Fruit fly (Drosophila melanogaster) whole organism, embryonic: ENCODE measurements around the gene CG15221.

Source experiments
- Aef1 ChIP-seq: fragments of 200-800 bp; sonication (Bioruptor generic); IDR thresholded peaks from 3 replicates; pipeline ENCODE4 v1.3.6; 2022; ENCODE audit warnings: missing biosample characterization, missing genetic modification characterization
- Atf-2 ChIP-seq: fragments of 200-800 bp; sonication (Bioruptor generic); optimal IDR thresholded peaks from 2 replicates; lab custom pipeline; 2016; ENCODE audit warnings: missing biosample characterization, missing genetic modification characterization
- Bteb2 ChIP-seq: fragments of 200-800 bp; sonication (Bioruptor generic); optimal IDR thresholded peaks from 2 replicates; lab custom pipeline; 2016; ENCODE audit warnings: missing biosample characterization, missing genetic modification characterization
- CG10147 ChIP-seq: fragments of 200-800 bp; sonication (Bioruptor generic); optimal IDR thresholded peaks from 2 replicates; lab custom pipeline; 2019; ENCODE audit warnings: missing biosample characterization, mild to moderate bottlenecking, missing genetic modification characterization, moderate library complexity
- CG10366 ChIP-seq: fragments of 200-800 bp; sonication (Bioruptor generic); IDR thresholded peaks from 2 replicates; pipeline ENCODE4 v1.3.6; 2022; ENCODE audit warnings: missing biosample characterization, missing genetic modification characterization
- CG10654 ChIP-seq: fragments of 200-800 bp; sonication (Bioruptor generic); optimal IDR thresholded peaks from 2 replicates; lab custom pipeline; 2016; ENCODE audit warnings: missing biosample characterization, missing genetic modification characterization
- CG11085 ChIP-seq: fragments of 200-800 bp; sonication (Bioruptor generic); IDR thresholded peaks from 2 replicates; pipeline ENCODE4 v1.3.6; 2022; ENCODE audit warnings: missing biosample characterization, missing genetic modification characterization
- CG12071 ChIP-seq: fragments of 200-800 bp; sonication (Bioruptor generic); optimal IDR thresholded peaks from 3 replicates; lab custom pipeline; 2018; ENCODE audit warnings: missing biosample characterization, mild to moderate bottlenecking, missing genetic modification characterization
- CG13424 ChIP-seq: fragments of 200-800 bp; sonication (Bioruptor generic); optimal IDR thresholded peaks from 2 replicates; lab custom pipeline; 2019; ENCODE audit warnings: missing biosample characterization, mild to moderate bottlenecking, missing genetic modification characterization, moderate library complexity
- CG14014 ChIP-seq: fragments of 200-800 bp; sonication (Bioruptor generic); IDR thresholded peaks from 2 replicates; pipeline ENCODE4 v1.3.6; 2022; ENCODE audit warnings: missing biosample characterization, missing genetic modification characterization
- CG14667 ChIP-seq: fragments of 200-800 bp; sonication (Bioruptor generic); IDR thresholded peaks from 2 replicates; pipeline ENCODE4 v1.3.6; 2022; ENCODE audit warnings: missing biosample characterization, missing genetic modification characterization
- CG15601 ChIP-seq: fragments of 200-800 bp; sonication (Bioruptor generic); optimal IDR thresholded peaks from 3 replicates; lab custom pipeline; 2019; ENCODE audit warnings: missing biosample characterization, mild to moderate bottlenecking, missing genetic modification characterization, moderate library complexity
- CG15696 ChIP-seq: fragments of 200-800 bp; sonication (Bioruptor generic); optimal IDR thresholded peaks from 2 replicates; lab custom pipeline; 2019; ENCODE audit warnings: missing biosample characterization, mild to moderate bottlenecking, missing genetic modification characterization, moderate library complexity
- CG1603 ChIP-seq: fragments of 200-800 bp; sonication (Bioruptor generic); optimal IDR thresholded peaks from 2 replicates; lab custom pipeline; 2019; ENCODE audit warnings: missing biosample characterization, mild to moderate bottlenecking, missing genetic modification characterization, moderate library complexity
- CG17359 ChIP-seq: fragments of 200-800 bp; sonication (Bioruptor generic); optimal IDR thresholded peaks from 3 replicates; lab custom pipeline; 2018; ENCODE audit warnings: missing biosample characterization, mild to moderate bottlenecking, missing genetic modification characterization, moderate library complexity
- CG17612 ChIP-seq: fragments of 200-800 bp; sonication (Bioruptor generic); IDR thresholded peaks from 2 replicates; pipeline ENCODE4 v1.3.6; 2022; ENCODE audit warnings: missing biosample characterization, missing genetic modification characterization
- CG17829 ChIP-seq: fragments of 200-800 bp; optimal IDR thresholded peaks from 2 replicates; lab custom pipeline; 2019; ENCODE audit warnings: missing biosample characterization, mild to moderate bottlenecking, missing genetic modification characterization, moderate library complexity
- CG3838 ChIP-seq: fragments of 200-800 bp; sonication (Bioruptor generic); optimal IDR thresholded peaks from 3 replicates; lab custom pipeline; 2016; ENCODE audit warnings: missing biosample characterization, missing genetic modification characterization
- CG3995 ChIP-seq: fragments of 200-800 bp; sonication (Bioruptor generic); optimal IDR thresholded peaks from 3 replicates; lab custom pipeline; 2016; ENCODE audit warnings: missing biosample characterization, missing genetic modification characterization
- CG8765 ChIP-seq: fragments of 200-800 bp; sonication (Bioruptor generic); IDR thresholded peaks from 2 replicates; pipeline ENCODE4 v1.3.6; 2022; ENCODE audit warnings: missing biosample characterization, missing genetic modification characterization
- CrebB ChIP-seq: fragments of 200-800 bp; sonication (Bioruptor generic); optimal IDR thresholded peaks from 3 replicates; lab custom pipeline; 2018; ENCODE audit warnings: missing biosample characterization, mild to moderate bottlenecking, missing genetic modification characterization
- D19B ChIP-seq: fragments of 200-800 bp; sonication (Bioruptor generic); optimal IDR thresholded peaks from 2 replicates; lab custom pipeline; 2017; ENCODE audit warnings: missing biosample characterization, mild to moderate bottlenecking, missing genetic modification characterization
- Dp ChIP-seq: fragments of 200-800 bp; sonication (Bioruptor generic); optimal IDR thresholded peaks from 2 replicates; lab custom pipeline; 2018; ENCODE audit warnings: missing biosample characterization, mild to moderate bottlenecking, missing genetic modification characterization, moderate library complexity
- Drgx ChIP-seq: fragments of 200-800 bp; sonication (Bioruptor generic); IDR thresholded peaks from 2 replicates; pipeline ENCODE4 v1.3.6; 2022; ENCODE audit warnings: missing biosample characterization, missing genetic modification characterization
- E2f1 ChIP-seq: fragments of 200-800 bp; sonication (Bioruptor generic); IDR thresholded peaks from 2 replicates; pipeline ENCODE4 v1.3.6; 2022; ENCODE audit warnings: missing biosample characterization, missing genetic modification characterization
- ERR ChIP-seq: fragments of 200-800 bp; sonication (Bioruptor generic); optimal IDR thresholded peaks from 2 replicates; lab custom pipeline; 2016; ENCODE audit warnings: missing biosample characterization, missing genetic modification characterization
- Fer2 ChIP-seq: fragments of 200-800 bp; sonication (Bioruptor generic); optimal IDR thresholded peaks from 2 replicates; lab custom pipeline; 2018; ENCODE audit warnings: missing biosample characterization, mild to moderate bottlenecking, missing genetic modification characterization, moderate library complexity
- Gug ChIP-seq: fragments of 200-800 bp; sonication (Bioruptor generic); IDR thresholded peaks from 4 replicates; pipeline ENCODE4 v1.3.6; 2022; ENCODE audit warnings: missing biosample characterization, missing genetic modification characterization
- HLHmδ ChIP-seq: fragments of 200-800 bp; sonication (Bioruptor generic); optimal IDR thresholded peaks from 2 replicates; lab custom pipeline; 2018; ENCODE audit warnings: missing biosample characterization, mild to moderate bottlenecking, missing genetic modification characterization, moderate library complexity
- Hmx ChIP-seq: fragments of 200-800 bp; sonication (Bioruptor generic); optimal IDR thresholded peaks from 2 replicates; lab custom pipeline; 2016; ENCODE audit warnings: missing biosample characterization, missing genetic modification characterization
- Lim3 ChIP-seq: fragments of 200-800 bp; sonication (Bioruptor generic); IDR thresholded peaks from 2 replicates; pipeline ENCODE4 v1.3.6; 2022; ENCODE audit warnings: missing biosample characterization, missing genetic modification characterization
- NC2β ChIP-seq: fragments of 200-800 bp; sonication (Bioruptor generic); optimal IDR thresholded peaks from 2 replicates; lab custom pipeline; 2016; ENCODE audit warnings: missing biosample characterization, missing genetic modification characterization
- Nf-YA ChIP-seq: fragments of 200-800 bp; sonication (Bioruptor generic); IDR thresholded peaks from 2 replicates; pipeline ENCODE4 v1.3.6; 2022; ENCODE audit warnings: missing biosample characterization, missing genetic modification characterization
- Nf-YB ChIP-seq: fragments of 200-800 bp; sonication (Bioruptor generic); optimal IDR thresholded peaks from 3 replicates; lab custom pipeline; 2019; ENCODE audit warnings: missing biosample characterization, mild to moderate bottlenecking, missing genetic modification characterization, moderate library complexity
- Nf-YC ChIP-seq: fragments of 200-800 bp; optimal IDR thresholded peaks from 3 replicates; lab custom pipeline; 2019; ENCODE audit warnings: missing biosample characterization, mild to moderate bottlenecking, missing genetic modification characterization, moderate library complexity
- Poxn ChIP-seq: fragments of 200-800 bp; sonication (Bioruptor generic); IDR thresholded peaks from 2 replicates; pipeline ENCODE4 v1.3.6; 2022; ENCODE audit warnings: missing biosample characterization, missing genetic modification characterization
- Tbp ChIP-seq: fragments of >200 bp; optimal IDR thresholded peaks from 2 replicates; lab custom pipeline; 2018; ENCODE audit warnings: missing biosample characterization, missing genetic modification characterization
- Usf ChIP-seq: fragments of 200-800 bp; sonication (Bioruptor generic); optimal IDR thresholded peaks from 2 replicates; lab custom pipeline; 2017; ENCODE audit warnings: missing genotype, missing biosample characterization, missing genetic modification characterization
- croc ChIP-seq: fragments of 200-800 bp; sonication (Bioruptor generic); conservative IDR thresholded peaks from 3 replicates; pipeline ENCODE4 v1.3.6; 2022; ENCODE audit warnings: missing biosample characterization, missing genetic modification characterization
- disco-r ChIP-seq: fragments of 200-800 bp; sonication (Bioruptor generic); optimal IDR thresholded peaks from 2 replicates; lab custom pipeline; 2016; ENCODE audit warnings: missing biosample characterization, missing genetic modification characterization
- grn ChIP-seq: fragments of 200-800 bp; sonication (Bioruptor generic); optimal IDR thresholded peaks from 3 replicates; lab custom pipeline; 2017; ENCODE audit warnings: missing biosample characterization, missing genetic modification characterization
- jing ChIP-seq: fragments of 200-800 bp; sonication (Bioruptor generic); optimal IDR thresholded peaks from 2 replicates; lab custom pipeline; 2018; ENCODE audit warnings: missing biosample characterization, mild to moderate bottlenecking, missing genetic modification characterization
- nerfin-2 ChIP-seq: fragments of 200-800 bp; sonication (Bioruptor generic); IDR thresholded peaks from 2 replicates; pipeline ENCODE4 v1.3.6; 2022; ENCODE audit warnings: missing biosample characterization, missing genetic modification characterization; ENCODE audit not compliant: partially characterized antibody
- onecut ChIP-seq: fragments of 200-800 bp; sonication (Bioruptor generic); IDR thresholded peaks from 2 replicates; pipeline ENCODE4 v1.3.6; 2022; ENCODE audit warnings: missing biosample characterization, missing genetic modification characterization
- repo ChIP-seq: fragments of 200-800 bp; sonication (Bioruptor generic); optimal IDR thresholded peaks from 2 replicates; lab custom pipeline; 2016; ENCODE audit warnings: missing biosample characterization, missing genetic modification characterization
- ro ChIP-seq: fragments of 200-800 bp; sonication (Bioruptor generic); IDR thresholded peaks from 2 replicates; pipeline ENCODE4 v1.3.6; 2022; ENCODE audit warnings: missing biosample characterization, missing genetic modification characterization
- slbo ChIP-seq: fragments of 200-800 bp; sonication (Bioruptor generic); IDR thresholded peaks from 2 replicates; pipeline ENCODE4 v1.3.6; 2022; ENCODE audit warnings: missing biosample characterization, missing genetic modification characterization
- sug ChIP-seq: fragments of 200-800 bp; optimal IDR thresholded peaks from 2 replicates; lab custom pipeline; 2019; ENCODE audit warnings: missing biosample characterization, mild to moderate bottlenecking, missing genetic modification characterization, moderate library complexity
- toy ChIP-seq: fragments of 200-800 bp; sonication (Bioruptor generic); IDR thresholded peaks from 2 replicates; pipeline ENCODE4 v1.3.6; 2022; ENCODE audit warnings: missing biosample characterization, missing genetic modification characterization
- trh ChIP-seq: fragments of 200-800 bp; sonication (Bioruptor generic); optimal IDR thresholded peaks from 2 replicates; lab custom pipeline; 2016; ENCODE audit warnings: missing biosample characterization, missing genetic modification characterization
- vvl ChIP-seq: fragments of 200-800 bp; sonication (Bioruptor generic); IDR thresholded peaks from 2 replicates; pipeline ENCODE4 v1.3.6; 2022; ENCODE audit warnings: missing biosample characterization, missing genetic modification characterization

CG15221 gene

dm6 chrX:11714529-11715262, 9.3 kb upstream of the CG15221 start (continued):
- TF ChIP-seq disco-r (GFP tag; lab: Kevin White, UChicago) (peak; percentile 52), CG17359 (tag; lab: Kevin White, UChicago) (peak; percentile 67), CG10654 (GFP tag; lab: Kevin White, UChicago) (peak; percentile 21), onecut (GFP tag; lab: Robert Waterston, UW) (peak; percentile 59; the same call in 1 of the 2 replicates), nerfin-2 (GFP tag; lab: Robert Waterston, UW) (no peak), CG14667 (GFP tag; lab: Robert Waterston, UW) (peak; percentile 38; the same call in 1 of the 2 replicates), toy (peak; percentile 58; the same call in 1 of the 2 replicates), Tbp (GFP tag; lab: Kevin White, UChicago) (no peak), D19B (GFP tag; lab: Kevin White, UChicago) (peak; percentile 42), Nf-YB (GFP tag; lab: Kevin White, UChicago) (peak; percentile 54), croc (GFP tag; lab: Robert Waterston, UW) (0 out of 3 replicates have a peak, but pooled peaks have one; percentile 20), Fer2 (tag; lab: Kevin White, UChicago) (no peak), Aef1 (peak; percentile 61), NC2β (peak; percentile 23), CG3995 (GFP tag; lab: Kevin White, UChicago) (no peak), CG17612 (GFP tag; lab: Robert Waterston, UW) (no peak), CG14014 (GFP tag; lab: Robert Waterston, UW) (peak; percentile 76), Hmx (no peak), CG13424 (tag; lab: Kevin White, UChicago) (peak; percentile 64), sug (tag; lab: Kevin White, UChicago) (peak; percentile 45), CG17829 (tag; lab: Kevin White, UChicago) (peak; percentile 73), Bteb2 (GFP tag; lab: Kevin White, UChicago) (no peak), CG1603 (tag; lab: Kevin White, UChicago) (peak; percentile 66), repo (GFP tag; lab: Kevin White, UChicago) (no peak), E2f1 (GFP tag; lab: Robert Waterston, UW) (peak; percentile 41), CG15696 (tag; lab: Kevin White, UChicago) (no peak), CG8765 (GFP tag; lab: Robert Waterston, UW) (peak; percentile 43; the same call in 1 of the 2 replicates), Usf (GFP tag; lab: Kevin White, UChicago) (peak; percentile 2), CrebB (tag; lab: Kevin White, UChicago) (no peak), CG3838 (peak; percentile 54), Atf-2 (GFP tag; lab: Kevin White, UChicago) (peak; percentile 1), Poxn (GFP tag; lab: Robert Waterston, UW) (peak; percentile 41; the same call in 1 of the 2 replicates), Drgx (GFP tag; lab: Robert Waterston, UW) (peak; percentile 59), grn (GFP tag; lab: Kevin White, UChicago) (no peak), ro (GFP tag; lab: Robert Waterston, UW) (no peak), jing (GFP tag; lab: Kevin White, UChicago) (no peak), Dp (no peak), CG10147 (GFP tag; lab: Kevin White, UChicago) (peak; percentile 55), vvl (GFP tag; lab: Robert Waterston, UW) (peak; percentile 62), slbo (GFP tag; lab: Robert Waterston, UW) (peak; percentile 84), Gug (GFP tag; lab: Robert Waterston, UW) (peak; percentile 83), Nf-YA (GFP tag; lab: Robert Waterston, UW) (no peak), CG11085 (peak; percentile 55; the same call in 1 of the 2 replicates), CG12071 (GFP tag; lab: Kevin White, UChicago) (peak; percentile 64), CG15601 (tag; lab: Kevin White, UChicago) (no peak), HLHmδ (GFP tag; lab: Kevin White, UChicago) (no peak), Lim3 (GFP tag; lab: Robert Waterston, UW) (no peak), Nf-YC (peak; percentile 67), ERR (GFP tag; lab: Kevin White, UChicago) (no peak), trh (GFP tag; lab: Kevin White, UChicago) (no peak), CG10366 (GFP tag; lab: Robert Waterston, UW) (peak; percentile 58)
